Fruit fly (Drosophila melanogaster) Kc167 (cell line): ENCODE data around the gene CG4404.

Experiments
- Myc ChIP-seq: fragments of >200 bp; optimal IDR thresholded peaks from 2 replicates; lab custom pipeline; 2017; ENCODE audit warnings: missing external identifiers
- Sin3A ChIP-seq: fragments of >200 bp; optimal IDR thresholded peaks from 2 replicates; lab custom pipeline; 2018; ENCODE audit warnings: missing external identifiers
- h ChIP-seq: fragments of >200 bp; optimal IDR thresholded peaks from 3 replicates; lab custom pipeline; 2018; ENCODE audit warnings: missing external identifiers
- insv ChIP-seq: fragments of >200 bp; optimal IDR thresholded peaks from 3 replicates; lab custom pipeline; 2018; ENCODE audit warnings: missing external identifiers
- psq ChIP-seq: fragments of >200 bp; optimal IDR thresholded peaks from 2 replicates; lab custom pipeline; 2017; ENCODE audit warnings: missing external identifiers
- ttk ChIP-seq: sonication (Bioruptor generic); optimal IDR thresholded peaks from 2 replicates; lab custom pipeline; 2017; ENCODE audit warnings: missing external identifiers

dm6 chrX:12909577-12910426, 4.0 kb upstream of the CG4404 start, which contains the start of the genes Brms1 and CG4645:
- TF ChIP-seq ttk (lab: Kevin White, UChicago) = no peak
- TF ChIP-seq psq (lab: Kevin White, UChicago) = no peak
- TF ChIP-seq h (lab: Kevin White, UChicago) = no peak
- no peak for TF ChIP-seq Myc (lab: Kevin White, UChicago)
- TF ChIP-seq insv (lab: Kevin White, UChicago) = no peak
- TF ChIP-seq Sin3A = no peak
